Fruit fly (Drosophila melanogaster) whole organism, adult: ENCODE measurements around the gene Sema1a.

ENCODE experiments used
- CG12768 ChIP-seq: fragments of 200-800 bp; sonication (Bioruptor generic); optimal IDR thresholded peaks from 2 replicates; lab custom pipeline; 2017; ENCODE audit warnings: missing biosample characterization, missing genetic modification characterization, mild to moderate bottlenecking, moderate library complexity, missing genetic modification reagents
- CG7101 ChIP-seq: fragments of 200-800 bp; sonication (Bioruptor generic); optimal IDR thresholded peaks from 2 replicates; lab custom pipeline; 2018; ENCODE audit warnings: missing biosample characterization, mild to moderate bottlenecking, missing genetic modification characterization, moderate library complexity
- Clk ChIP-seq: fragments of 200-800 bp; sonication (Bioruptor generic); optimal IDR thresholded peaks from 2 replicates; lab custom pipeline; 2017; ENCODE audit warnings: missing biosample characterization, missing genetic modification characterization
- Mnt ChIP-seq: fragments of 200-800 bp; sonication (Bioruptor generic); optimal IDR thresholded peaks from 2 replicates; lab custom pipeline; 2016; ENCODE audit warnings: missing biosample characterization, mild to moderate bottlenecking, missing genetic modification characterization
- bab1 ChIP-seq: fragments of 200-800 bp; sonication (Bioruptor generic); optimal IDR thresholded peaks from 3 replicates; lab custom pipeline; 2019; ENCODE audit warnings: missing biosample characterization, mild to moderate bottlenecking, missing genetic modification characterization, moderate library complexity
- cic ChIP-seq: fragments of 200-800 bp; sonication (Bioruptor generic); optimal IDR thresholded peaks from 2 replicates; lab custom pipeline; 2017; ENCODE audit warnings: missing biosample characterization, mild to moderate bottlenecking, missing genetic modification characterization, moderate library complexity

- TF ChIP-seq bab1 (GFP tag; lab: Kevin White, UChicago) (no peak), Mnt (GFP tag; lab: Kevin White, UChicago) (no peak), Clk (no peak), cic (no peak), CG12768 (no peak), CG7101 (tag; lab: Kevin White, UChicago) (no peak)
Measured at dm6 chr2L:8579886-8580285, 37.9 kb downstream of the Sema1a start.
